Worm (Caenorhabditis elegans): Measurements from ENCODE around the gene nlp-78.

ce11 chrII:9098505-9098904 lies 37.5 kb upstream of the nlp-78 start, which contains the start of gene clh-5:
- no peak for TF ChIP-seq elt-2 (tag; optimal IDR thresholded peaks at IDR 0.05)
- no peak for TF ChIP-seq efl-1 (optimal IDR thresholded peaks at IDR 0.05)
- TF ChIP-seq efl-1 (GFP tag; optimal IDR thresholded peaks at IDR 0.05 in 1 of 2): no peak
- no peak for TF ChIP-seq lin-15B (tag; optimal IDR thresholded peaks at IDR 0.05)
- no peak for TF ChIP-seq pqm-1 (tag; optimal IDR thresholded peaks at IDR 0.05)
- no peak for TF ChIP-seq snpc-4 (tag; optimal IDR thresholded peaks at IDR 0.05)
